Worm (Caenorhabditis elegans): ENCODE results near the gene C18B10.6.

C18B10.6 gene

ce11 chrV:7464696-7465095 lies 16.2 kb downstream of the C18B10.6 start, which contains the start of gene srh-89:
Gene srh-89, minus strand, starts transcription at chrV:7464796.
- TF ChIP-seq nhr-237 (tag; optimal IDR thresholded peaks at IDR 0.05) (no peak), nhr-11 (tag; optimal IDR thresholded peaks at IDR 0.05) (no peak), elt-3 (tag; optimal IDR thresholded peaks at IDR 0.05) (no peak), fkh-2 (tag; optimal IDR thresholded peaks at IDR 0.05) (no peak), pqm-1 (tag; optimal IDR thresholded peaks at IDR 0.05) (no peak), hmg-11 (tag; optimal IDR thresholded peaks at IDR 0.05) (no peak), egl-5 (tag; optimal IDR thresholded peaks at IDR 0.05) (no peak), ztf-4 (tag; optimal IDR thresholded peaks at IDR 0.05) (no peak), ceh-9 (tag; optimal IDR thresholded peaks at IDR 0.05) (no peak), nhr-77 (tag; optimal IDR thresholded peaks at IDR 0.05) (no peak), mdl-1 (tag; optimal IDR thresholded peaks at IDR 0.05) (no peak), nhr-67 (tag; optimal IDR thresholded peaks at IDR 0.05) (no peak), ama-1 (optimal IDR thresholded peaks at IDR 0.05) (no peak), unc-39 (tag; optimal IDR thresholded peaks at IDR 0.05) (no peak)

ce11 chrV:7460898-7461297 lies 20.0 kb downstream of the C18B10.6 start, which contains the start of gene srh-92:
Gene srh-92, minus strand, starts transcription at chrV:7460998.
- no peak for TF ChIP-seq elt-1 (tag; optimal IDR thresholded peaks at IDR 0.05)
- no peak for TF ChIP-seq nhr-67 (tag; optimal IDR thresholded peaks at IDR 0.05)
- no peak for TF ChIP-seq nhr-11 (tag; optimal IDR thresholded peaks at IDR 0.05)
- no peak for TF ChIP-seq nhr-12 (tag; optimal IDR thresholded peaks at IDR 0.05)
- TF ChIP-seq elt-3 (tag; optimal IDR thresholded peaks at IDR 0.05) = no peak
- TF ChIP-seq lin-39 (tag; optimal IDR thresholded peaks at IDR 0.05) = no peak
- no peak for TF ChIP-seq lsy-12 (tag; optimal IDR thresholded peaks at IDR 0.05)
- no peak for TF ChIP-seq aly-2 (tag; optimal IDR thresholded peaks at IDR 0.05)
- no peak for TF ChIP-seq unc-62 (GFP tag; optimal IDR thresholded peaks at IDR 0.05)
- TF ChIP-seq nhr-76 (tag; optimal IDR thresholded peaks at IDR 0.05) = no peak

- TF ChIP-seq pqm-1 (tag; optimal IDR thresholded peaks at IDR 0.05) = no peak
- TF ChIP-seq unc-39 (tag; optimal IDR thresholded peaks at IDR 0.05) = no peak
- TF ChIP-seq ceh-82 (tag; optimal IDR thresholded peaks at IDR 0.05) = no peak
- no peak for TF ChIP-seq nhr-67 (tag; optimal IDR thresholded peaks at IDR 0.05)
- no peak for TF ChIP-seq daf-12 (tag; optimal IDR thresholded peaks at IDR 0.05)
- TF ChIP-seq ztf-11 (tag; optimal IDR thresholded peaks at IDR 0.05) = no peak
- no peak for TF ChIP-seq egl-5 (tag; optimal IDR thresholded peaks at IDR 0.05)
- no peak for TF ChIP-seq R02D3.7 (tag; optimal IDR thresholded peaks at IDR 0.05)
- TF ChIP-seq elt-3 (tag; optimal IDR thresholded peaks at IDR 0.05) = no peak
- no peak for TF ChIP-seq ZK546.5 (tag; optimal IDR thresholded peaks at IDR 0.05)
- TF ChIP-seq ceh-9 (tag; optimal IDR thresholded peaks at IDR 0.05) = no peak
- TF ChIP-seq ztf-4 (tag; optimal IDR thresholded peaks at IDR 0.05) = no peak
- TF ChIP-seq hmg-11 (tag; optimal IDR thresholded peaks at IDR 0.05) = no peak
- TF ChIP-seq aly-2 (tag; optimal IDR thresholded peaks at IDR 0.05) = no peak
- no peak for TF ChIP-seq nhr-23 (tag; optimal IDR thresholded peaks at IDR 0.05)
- no peak for TF ChIP-seq ama-1 (optimal IDR thresholded peaks at IDR 0.05)
- TF ChIP-seq skn-1 (tag; optimal IDR thresholded peaks at IDR 0.05) = no peak
- no peak for TF ChIP-seq snpc-4 (tag; optimal IDR thresholded peaks at IDR 0.05)
Measured at ce11 chrV:7455008-7455407, 25.8 kb downstream of the C18B10.6 start, which contains the start of gene F25E5.2. Gene F25E5.2, plus strand, starts transcription at chrV:7455308.

- TF ChIP-seq elt-3 (tag; optimal IDR thresholded peaks at IDR 0.05) (no peak), ama-1 (optimal IDR thresholded peaks at IDR 0.05) (no peak), pha-4 (tag; optimal IDR thresholded peaks at IDR 0.05) (no peak), aly-2 (tag; optimal IDR thresholded peaks at IDR 0.05) (no peak), fkh-2 (tag; optimal IDR thresholded peaks at IDR 0.05) (no peak), lsy-12 (tag; optimal IDR thresholded peaks at IDR 0.05) (no peak), nhr-11 (tag; optimal IDR thresholded peaks at IDR 0.05) (no peak), elt-2 (tag; optimal IDR thresholded peaks at IDR 0.05) (no peak), jun-1 (tag; optimal IDR thresholded peaks at IDR 0.05) (no peak), nhr-67 (tag; optimal IDR thresholded peaks at IDR 0.05) (no peak)
Measured at ce11 chrV:7454236-7454635, 26.6 kb downstream of the C18B10.6 start, which contains the start of gene try-8. Gene try-8, minus strand, starts transcription at chrV:7454336.

- TF ChIP-seq ztf-4 (tag; optimal IDR thresholded peaks at IDR 0.05) (no peak), ceh-9 (tag; optimal IDR thresholded peaks at IDR 0.05) (no peak), elt-1 (tag; optimal IDR thresholded peaks at IDR 0.05) (no peak), pqm-1 (tag; optimal IDR thresholded peaks at IDR 0.05) (no peak), egl-27 (tag; optimal IDR thresholded peaks at IDR 0.05) (no peak), unc-62 (GFP tag; optimal IDR thresholded peaks at IDR 0.05) (no peak), mml-1 (tag; optimal IDR thresholded peaks at IDR 0.05) (no peak), lsy-12 (tag; optimal IDR thresholded peaks at IDR 0.05) (no peak), ceh-82 (tag; optimal IDR thresholded peaks at IDR 0.05) (no peak), daf-12 (tag; optimal IDR thresholded peaks at IDR 0.05) (no peak), aly-2 (tag; optimal IDR thresholded peaks at IDR 0.05) (no peak), nfya-1 (tag; optimal IDR thresholded peaks at IDR 0.05; ENCODE audit: insufficient read depth) (no peak), ZK546.5 (tag; optimal IDR thresholded peaks at IDR 0.05) (no peak), fos-1 (tag; optimal IDR thresholded peaks at IDR 0.05) (no peak), nhr-11 (tag; optimal IDR thresholded peaks at IDR 0.05) (no peak), pha-4 (tag; optimal IDR thresholded peaks at IDR 0.05) (no peak)
Measured at ce11 chrV:7451421-7451820, 29.4 kb downstream of the C18B10.6 start, which contains the start of gene try-11. Gene try-11, plus strand, starts transcription at chrV:7451721.
